Worm (Caenorhabditis elegans): ENCODE measurements around the gene npr-40.

- TF ChIP-seq tbx-37 (GFP tag; conservative IDR thresholded peaks at IDR 0.05): no peak
- TF ChIP-seq ama-1 (optimal IDR thresholded peaks at IDR 0.05): no peak
- TF ChIP-seq flt-1 (GFP tag; IDR thresholded peaks at IDR 0.05): no peak
- no peak for TF ChIP-seq hmg-4 (GFP tag; optimal IDR thresholded peaks at IDR 0.05)
- no peak for TF ChIP-seq B0310.2 (tag; optimal IDR thresholded peaks at IDR 0.05)
- TF ChIP-seq hmbx-1 (tag; optimal IDR thresholded peaks at IDR 0.05): no peak
- no peak for TF ChIP-seq ceh-13 (GFP tag; optimal IDR thresholded peaks at IDR 0.05)
Measured at ce11 chrX:14962456-14962855, 43.8 kb downstream of the npr-40 start, which contains the start of gene rgs-10.
